Worm (Caenorhabditis elegans) whole organism, midembryonic: ENCODE measurements around the gene klp-7.

Experiments used
- T22C8.4 ChIP-seq: fragments of 200-800 bp; sonication (Bioruptor generic); IDR thresholded peaks from 2 replicates; pipeline ENCODE4 v1.3.6; 2022; ENCODE audit warnings: missing genetic modification characterization, missing compliant biosample characterization
- cog-1 ChIP-seq: sonication (generic microtip); optimal IDR thresholded peaks from 2 replicates; lab custom pipeline; 2016; ENCODE audit warnings: missing genetic modification characterization, missing compliant biosample characterization
- flt-1 ChIP-seq: fragments of 200-800 bp; sonication (Bioruptor generic); IDR thresholded peaks from 2 replicates; pipeline ENCODE4 v1.3.6; 2022; ENCODE audit warnings: missing genetic modification characterization, missing compliant biosample characterization
- klf-2 ChIP-seq: fragments of 200-800 bp; sonication (Bioruptor generic); conservative IDR thresholded peaks from 2 replicates; pipeline ENCODE4 v1.3.6; 2022; ENCODE audit warnings: missing genetic modification reagents, missing genetic modification characterization, missing compliant biosample characterization
- ref-1 ChIP-seq: fragments of 200-800 bp; sonication (Bioruptor generic); conservative IDR thresholded peaks from 2 replicates; pipeline ENCODE4 v1.3.6; 2022; ENCODE audit warnings: missing genetic modification reagents, missing genetic modification characterization, missing compliant biosample characterization
- tab-1 ChIP-seq: fragments of 200-800 bp; sonication (Bioruptor generic); IDR thresholded peaks from 2 replicates; pipeline ENCODE4 v1.3.6; 2022; ENCODE audit warnings: missing genetic modification characterization, missing compliant biosample characterization
- ztf-23 ChIP-seq: fragments of 200-800 bp; sonication (Bioruptor generic); IDR thresholded peaks from 2 replicates; pipeline ENCODE4 v1.3.6; 2022; ENCODE audit warnings: missing genetic modification reagents, missing genetic modification characterization, missing compliant biosample characterization
- ztf-29 ChIP-seq: fragments of 200-800 bp; sonication (Bioruptor generic); IDR thresholded peaks from 2 replicates; pipeline ENCODE4 v1.3.6; 2022; ENCODE audit warnings: missing genetic modification reagents, missing genetic modification characterization, missing compliant biosample characterization

- TF ChIP-seq tab-1 (no peak), ztf-29 (GFP tag; lab: Robert Waterston, UW) (no peak), ztf-23 (GFP tag; lab: Robert Waterston, UW) (no peak), flt-1 (GFP tag; lab: Robert Waterston, UW) (no peak), klf-2 (no peak), ref-1 (GFP tag; lab: Robert Waterston, UW) (no peak), cog-1 (no peak), T22C8.4 (GFP tag; lab: Robert Waterston, UW) (no peak)
Measured at ce11 chrIII:10832636-10833035, 26.9 kb downstream of the klp-7 start, which contains the start of gene sbsp-1.
